Worm (Caenorhabditis elegans): Measurements from ENCODE around the gene Y17G7B.22.

Y17G7B.22 gene

DNA sequence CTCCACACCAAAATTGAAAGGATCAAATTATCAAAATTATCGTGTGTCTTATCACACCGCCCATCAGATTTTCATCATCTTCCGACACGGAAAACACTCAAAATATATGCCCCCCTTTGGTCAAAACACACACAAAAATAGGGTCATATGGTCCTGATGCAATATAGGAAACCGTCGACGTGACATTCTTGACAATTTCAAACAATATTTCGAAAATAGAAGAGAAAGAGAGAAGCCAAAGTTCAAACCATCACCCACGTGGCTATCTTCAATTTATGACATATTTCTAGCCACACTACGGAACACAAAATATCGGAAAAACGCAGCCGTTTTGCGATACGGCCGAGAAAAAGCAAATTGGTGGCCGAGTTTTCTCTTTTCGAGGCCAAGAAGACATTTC lies 17.2 kb upstream of the Y17G7B.22 start:
- TF ChIP-seq hlh-30 (tag; optimal IDR thresholded peaks at IDR 0.05; ENCODE audit: insufficient read depth), result peak; percentile 87
- TF ChIP-seq nhr-6 (tag; optimal IDR thresholded peaks at IDR 0.05), result peak; percentile 26
- no peak for TF ChIP-seq dmd-8 (GFP tag; IDR thresholded peaks at IDR 0.05)
- TF ChIP-seq nhr-28 (tag; optimal IDR thresholded peaks at IDR 0.05), result peak; percentile 97
- no peak for TF ChIP-seq daf-16 (GFP tag; optimal IDR thresholded peaks at IDR 0.05)
- peak; percentile 26 for TF ChIP-seq daf-16 (tag; optimal IDR thresholded peaks at IDR 0.05)
- peak in 1 of 2 experiments; percentile 84 for TF ChIP-seq mdl-1 (tag; optimal IDR thresholded peaks at IDR 0.05)
- TF ChIP-seq hif-1 (tag; optimal IDR thresholded peaks at IDR 0.05), result peak in 1 of 2 experiments; percentile 90
- peak; percentile 32 for TF ChIP-seq dve-1 (tag; optimal IDR thresholded peaks at IDR 0.05; ENCODE audit: insufficient read depth)
- TF ChIP-seq dmd-6 (GFP tag; IDR thresholded peaks at IDR 0.05), result peak; percentile 43
- peak; percentile 57 for TF ChIP-seq hlh-11 (tag; optimal IDR thresholded peaks at IDR 0.05)
- TF ChIP-seq attf-4 (tag; optimal IDR thresholded peaks at IDR 0.05), result no peak
- TF ChIP-seq skn-1 (tag; optimal IDR thresholded peaks at IDR 0.05), result no peak
- peak; percentile 27 for TF ChIP-seq nhr-25 (tag; optimal IDR thresholded peaks at IDR 0.05; ENCODE audit: borderline replicate concordance, insufficient read depth)
- peak; percentile 53 for TF ChIP-seq ztf-7 (tag; optimal IDR thresholded peaks at IDR 0.05)
- no peak for TF ChIP-seq nhr-111 (GFP tag; optimal IDR thresholded peaks at IDR 0.05)
- peak in 1 of 2 experiments; percentile 53 for TF ChIP-seq lsy-2 (tag; optimal IDR thresholded peaks at IDR 0.05)

- TF ChIP-seq nhr-10 (tag; optimal IDR thresholded peaks at IDR 0.05) (no peak), rbr-2 (tag; optimal IDR thresholded peaks at IDR 0.05) (no peak), nhr-102 (tag; optimal IDR thresholded peaks at IDR 0.05) (no peak), R02D3.7 (tag; optimal IDR thresholded peaks at IDR 0.05) (no peak), ctbp-1 (GFP tag; IDR thresholded peaks at IDR 0.05) (no peak), php-3 (GFP tag; IDR thresholded peaks at IDR 0.05) (no peak), zip-2 (tag; optimal IDR thresholded peaks at IDR 0.05) (no peak), nhr-237 (tag; optimal IDR thresholded peaks at IDR 0.05) (no peak), nhr-77 (tag; optimal IDR thresholded peaks at IDR 0.05) (peak; percentile 4), ceh-62 (tag; optimal IDR thresholded peaks at IDR 0.05) (no peak), aly-2 (tag; optimal IDR thresholded peaks at IDR 0.05) (no peak), lin-13 (GFP tag; optimal IDR thresholded peaks at IDR 0.05) (no peak), mdl-1 (tag; optimal IDR thresholded peaks at IDR 0.05) (peak in 1 of 2 experiments; percentile 78), dmd-6 (GFP tag; IDR thresholded peaks at IDR 0.05) (peak; percentile 40; the same call in 1 of the 2 replicates), nhr-76 (tag; optimal IDR thresholded peaks at IDR 0.05) (no peak), mes-2 (tag; optimal IDR thresholded peaks at IDR 0.05; ENCODE audit: poor library complexity, severe bottlenecking) (no peak), ceh-44 (GFP tag; IDR thresholded peaks at IDR 0.05) (no peak), lsy-2 (tag; optimal IDR thresholded peaks at IDR 0.05) (peak in 1 of 2 experiments; percentile 1), hlh-30 (tag; optimal IDR thresholded peaks at IDR 0.05; ENCODE audit: insufficient read depth) (peak; percentile 81), unc-62 (GFP tag; optimal IDR thresholded peaks at IDR 0.05 in 1 of 2) (peak in 1 of 2 experiments; percentile 99), unc-62 (tag; optimal IDR thresholded peaks at IDR 0.05) (no peak), egl-43 (GFP tag; IDR thresholded peaks at IDR 0.05) (no peak), aha-1 (tag) (peak; percentile 92), dve-1 (tag; optimal IDR thresholded peaks at IDR 0.05; ENCODE audit: insufficient read depth) (peak; percentile 36), F10B5.3 (tag; optimal IDR thresholded peaks at IDR 0.05) (no peak), hlh-11 (tag; optimal IDR thresholded peaks at IDR 0.05) (peak; percentile 64), attf-4 (tag; optimal IDR thresholded peaks at IDR 0.05) (no peak), tra-1 (GFP tag; IDR thresholded peaks at IDR 0.05) (0 out of 2 replicates have a peak, but pooled peaks have one; percentile 25), set-16 (GFP tag; IDR thresholded peaks at IDR 0.05) (no peak), F26F4.8 (GFP tag; conservative IDR thresholded peaks at IDR 0.05) (no peak), mdt-29 (GFP tag; IDR thresholded peaks at IDR 0.05) (peak; percentile 74; the same call in 1 of the 2 replicates), ZK546.5 (tag; optimal IDR thresholded peaks at IDR 0.05) (no peak), vab-7 (GFP tag; IDR thresholded peaks at IDR 0.05) (no peak), zag-1 (tag; optimal IDR thresholded peaks at IDR 0.05) (no peak), zfp-2 (tag; optimal IDR thresholded peaks at IDR 0.05) (no peak), nhr-28 (tag; optimal IDR thresholded peaks at IDR 0.05) (peak; percentile 92), ZK337.2 (GFP tag; IDR thresholded peaks at IDR 0.05) (no peak), nhr-41 (GFP tag; IDR thresholded peaks at IDR 0.05) (no peak), ceh-28 (tag; optimal IDR thresholded peaks at IDR 0.05) (no peak), mxl-3 (GFP tag; optimal IDR thresholded peaks at IDR 0.05) (peak; percentile 28)
These were observed 16.2 kb upstream of the Y17G7B.22 start for ce11 chrII:12051601-12052000.

Measured in whole organism, L4 larva.